Worm (Caenorhabditis elegans): ENCODE results near the gene T14B4.5.

ce11 chrII:6733718-6734117, 17.1 kb downstream of the T14B4.5 start, which contains the start of gene T14B4.9:
- TF ChIP-seq unc-62 (GFP tag; optimal IDR thresholded peaks at IDR 0.05 in 1 of 2) (no peak), unc-62 (tag; optimal IDR thresholded peaks at IDR 0.05) (no peak), mxl-3 (GFP tag; optimal IDR thresholded peaks at IDR 0.05) (no peak)
